Worm (Caenorhabditis elegans): Measurements from ENCODE around the gene B0001.3.

B0001.3 gene

ce11 chrIV:12127838-12128237 is 17.7 kb downstream of the B0001.3 start:
- TF ChIP-seq pes-1 (GFP tag; IDR thresholded peaks at IDR 0.05) (no peak), aly-1 (tag; optimal IDR thresholded peaks at IDR 0.05) (no peak), hmg-4 (GFP tag; optimal IDR thresholded peaks at IDR 0.05) (no peak), F13C5.2 (tag; optimal IDR thresholded peaks at IDR 0.05) (no peak), B0310.2 (tag; optimal IDR thresholded peaks at IDR 0.05) (no peak), flt-1 (GFP tag; IDR thresholded peaks at IDR 0.05) (no peak), sea-1 (GFP tag; conservative IDR thresholded peaks at IDR 0.05) (no peak), hnd-1 (tag; optimal IDR thresholded peaks at IDR 0.05) (no peak), tbx-37 (GFP tag; conservative IDR thresholded peaks at IDR 0.05) (no peak), ets-7 (tag; optimal IDR thresholded peaks at IDR 0.05) (no peak), tbx-11 (GFP tag; IDR thresholded peaks at IDR 0.05) (no peak), tra-4 (tag; optimal IDR thresholded peaks at IDR 0.05) (no peak), ceh-13 (GFP tag; optimal IDR thresholded peaks at IDR 0.05) (no peak), hmbx-1 (tag; optimal IDR thresholded peaks at IDR 0.05) (no peak), ama-1 (optimal IDR thresholded peaks at IDR 0.05) (no peak), scrt-1 (GFP tag; IDR thresholded peaks at IDR 0.05) (no peak)

ce11 chrIV:12126740-12127472 is 18.6 kb downstream of the B0001.3 start:
- TF ChIP-seq ets-7 (tag; optimal IDR thresholded peaks at IDR 0.05), result no peak
- TF ChIP-seq ama-1 (optimal IDR thresholded peaks at IDR 0.05), result no peak
- no peak for TF ChIP-seq scrt-1 (GFP tag; IDR thresholded peaks at IDR 0.05)

- TF ChIP-seq tbx-37 (GFP tag; conservative IDR thresholded peaks at IDR 0.05), result no peak
- no peak for TF ChIP-seq tra-4 (tag; optimal IDR thresholded peaks at IDR 0.05)
- TF ChIP-seq ama-1 (optimal IDR thresholded peaks at IDR 0.05), result no peak
- no peak for TF ChIP-seq ceh-36 (tag; optimal IDR thresholded peaks at IDR 0.05)
- no peak for TF ChIP-seq hmbx-1 (tag; optimal IDR thresholded peaks at IDR 0.05)
- TF ChIP-seq hnd-1 (tag; optimal IDR thresholded peaks at IDR 0.05), result no peak
- TF ChIP-seq scrt-1 (GFP tag; IDR thresholded peaks at IDR 0.05), result no peak
- TF ChIP-seq flt-1 (GFP tag; IDR thresholded peaks at IDR 0.05), result no peak
- no peak for TF ChIP-seq aly-1 (tag; optimal IDR thresholded peaks at IDR 0.05)
- TF ChIP-seq pes-1 (GFP tag; IDR thresholded peaks at IDR 0.05), result no peak
- TF ChIP-seq hmg-4 (GFP tag; optimal IDR thresholded peaks at IDR 0.05), result no peak
- no peak for TF ChIP-seq tbx-11 (GFP tag; IDR thresholded peaks at IDR 0.05)
- TF ChIP-seq ceh-13 (GFP tag; optimal IDR thresholded peaks at IDR 0.05), result no peak
- no peak for TF ChIP-seq ets-7 (tag; optimal IDR thresholded peaks at IDR 0.05)
- TF ChIP-seq B0310.2 (tag; optimal IDR thresholded peaks at IDR 0.05), result no peak
Observed at ce11 chrIV:12124314-12125084, 21.0 kb downstream of the B0001.3 start, which contains the start of gene dhhc-6. Gene dhhc-6, plus strand, starts transcription at chrIV:12124952.

- TF ChIP-seq F13C5.2 (tag; optimal IDR thresholded peaks at IDR 0.05), result peak; percentile 19
- no peak for TF ChIP-seq ceh-36 (tag; optimal IDR thresholded peaks at IDR 0.05)
Observed at ce11 chrIV:12122874-12123664, 22.5 kb downstream of the B0001.3 start, which contains the start of gene aly-3. Gene aly-3, plus strand, starts transcription at chrIV:12123282.

- TF ChIP-seq ceh-36 (tag; optimal IDR thresholded peaks at IDR 0.05) (no peak), hmbx-1 (tag; optimal IDR thresholded peaks at IDR 0.05) (no peak), pes-1 (GFP tag; IDR thresholded peaks at IDR 0.05) (no peak), aly-1 (tag; optimal IDR thresholded peaks at IDR 0.05) (no peak), sea-1 (GFP tag; conservative IDR thresholded peaks at IDR 0.05) (no peak)
Observed at ce11 chrIV:12121076-12121475, 24.5 kb downstream of the B0001.3 start, which contains the start of the genes ddb-1 and M18.6. Gene ddb-1, minus strand, starts transcription at chrIV:12121165. Gene M18.6, plus strand, starts transcription at chrIV:12121310.

ce11 chrIV:12120536-12120935 is 25.0 kb downstream of the B0001.3 start:
- TF ChIP-seq sea-1 (GFP tag; conservative IDR thresholded peaks at IDR 0.05) (no peak), flt-1 (GFP tag; IDR thresholded peaks at IDR 0.05) (no peak), hmg-4 (GFP tag; optimal IDR thresholded peaks at IDR 0.05) (no peak), ceh-13 (GFP tag; optimal IDR thresholded peaks at IDR 0.05) (no peak), ceh-36 (tag; optimal IDR thresholded peaks at IDR 0.05) (no peak), tbx-11 (GFP tag; IDR thresholded peaks at IDR 0.05) (no peak)

ce11 chrIV:12114498-12114897 is 31.0 kb downstream of the B0001.3 start:
- TF ChIP-seq tbx-11 (GFP tag; IDR thresholded peaks at IDR 0.05) (no peak), ceh-36 (tag; optimal IDR thresholded peaks at IDR 0.05) (no peak), hmg-4 (GFP tag; optimal IDR thresholded peaks at IDR 0.05) (no peak), tbx-37 (GFP tag; conservative IDR thresholded peaks at IDR 0.05) (no peak), pes-1 (GFP tag; IDR thresholded peaks at IDR 0.05) (no peak), ets-7 (tag; optimal IDR thresholded peaks at IDR 0.05) (no peak), tra-4 (tag; optimal IDR thresholded peaks at IDR 0.05) (no peak), aly-1 (tag; optimal IDR thresholded peaks at IDR 0.05) (no peak)

Data from whole organism, early embryonic.